Worm (Caenorhabditis elegans): Measurements from ENCODE around the gene lgc-18.

ce11 chrX:12108517-12109216 lies 16.7 kb upstream of the lgc-18 start, which contains the start of the genes W03G11.2 and lgc-13:
- TF ChIP-seq nfya-1 (tag; optimal IDR thresholded peaks at IDR 0.05; ENCODE audit: borderline replicate concordance, insufficient read depth) (no peak), unc-130 (GFP tag; optimal IDR thresholded peaks at IDR 0.05) (no peak), xnd-1 (tag; optimal IDR thresholded peaks at IDR 0.05) (no peak), ets-4 (GFP tag; optimal IDR thresholded peaks at IDR 0.05) (no peak), hlh-26 (GFP tag; conservative IDR thresholded peaks at IDR 0.05) (no peak), snpc-4 (GFP tag; optimal IDR thresholded peaks at IDR 0.05) (no peak), snpc-4 (tag; optimal IDR thresholded peaks at IDR 0.05) (no peak), akir-1 (GFP tag; optimal IDR thresholded peaks at IDR 0.05) (no peak), C06A6.2 (GFP tag; conservative IDR thresholded peaks at IDR 0.05) (no peak), ztf-22 (GFP tag; optimal IDR thresholded peaks at IDR 0.05) (no peak), B0035.1 (tag; optimal IDR thresholded peaks at IDR 0.05) (no peak), ama-1 (optimal IDR thresholded peaks at IDR 0.05) (no peak), ama-1 (GFP tag; optimal IDR thresholded peaks at IDR 0.05) (no peak), pha-4 (tag; optimal IDR thresholded peaks at IDR 0.05) (no peak), F57A8.1 (GFP tag; optimal IDR thresholded peaks at IDR 0.05) (no peak)
